Worm (Caenorhabditis elegans) whole organism, dauer: ENCODE measurements around the gene F56B6.6.

Source experiments
- unc-62 ChIP-seq: sonication (generic microtip); optimal IDR thresholded peaks from 2 replicates; lab custom pipeline; 2017; ENCODE audit warnings: missing biosample characterization, missing genetic modification reagents, missing genetic modification characterization

Gene F56B6.6

ce11 chrX:3532919-3533318, at the start of gene F56B6.6:
Gene F56B6.6, minus strand, starts transcription at chrX:3533019.
- TF ChIP-seq unc-62 (GFP tag; lab: Kevin White, UChicago), result no peak

DNA sequence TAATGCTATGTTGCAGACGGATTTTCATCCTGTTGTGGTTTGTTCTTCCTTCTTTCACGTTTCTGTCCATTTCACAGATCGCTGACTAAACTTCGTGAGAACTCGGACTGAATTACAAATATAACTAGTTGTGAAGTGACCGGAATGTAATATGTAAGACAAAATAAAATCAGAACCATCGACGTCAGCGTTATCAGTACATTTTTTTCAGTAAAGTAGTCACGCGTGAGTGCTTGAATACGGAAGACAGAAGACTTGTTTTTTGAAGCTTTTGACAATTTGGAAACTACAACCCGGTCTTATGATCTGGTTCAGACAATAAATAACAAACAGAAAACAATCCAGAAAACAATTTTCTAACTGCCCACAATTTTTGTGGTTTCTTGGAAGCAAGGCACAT, 49.0 kb upstream of the F56B6.6 start:
- no peak for TF ChIP-seq unc-62 (GFP tag; lab: Kevin White, UChicago)

DNA sequence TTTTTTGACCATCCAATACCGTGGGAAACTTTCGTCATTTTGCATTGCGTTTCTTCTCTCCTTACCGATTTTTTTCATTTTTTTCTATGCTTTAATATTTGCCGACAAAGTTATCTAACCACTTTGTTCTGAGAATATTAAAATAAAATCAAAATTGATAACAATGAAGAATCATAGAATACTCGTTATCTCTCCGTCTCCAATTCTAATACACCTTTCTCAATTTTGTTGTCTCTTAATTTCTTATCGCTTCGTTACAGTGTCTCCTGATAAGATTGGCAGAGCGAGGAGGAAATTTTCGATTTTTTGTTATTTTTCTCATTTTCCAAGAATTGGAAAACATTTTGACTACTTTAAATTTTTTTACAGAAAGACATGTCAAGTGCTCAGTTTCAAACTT, 43.4 kb upstream of the F56B6.6 start, which contains the start of gene ckc-1:
Gene ckc-1, plus strand, starts transcription at position 368 of the 400 bp plus-strand sequence.
- no peak for TF ChIP-seq unc-62 (GFP tag; lab: Kevin White, UChicago)

DNA sequence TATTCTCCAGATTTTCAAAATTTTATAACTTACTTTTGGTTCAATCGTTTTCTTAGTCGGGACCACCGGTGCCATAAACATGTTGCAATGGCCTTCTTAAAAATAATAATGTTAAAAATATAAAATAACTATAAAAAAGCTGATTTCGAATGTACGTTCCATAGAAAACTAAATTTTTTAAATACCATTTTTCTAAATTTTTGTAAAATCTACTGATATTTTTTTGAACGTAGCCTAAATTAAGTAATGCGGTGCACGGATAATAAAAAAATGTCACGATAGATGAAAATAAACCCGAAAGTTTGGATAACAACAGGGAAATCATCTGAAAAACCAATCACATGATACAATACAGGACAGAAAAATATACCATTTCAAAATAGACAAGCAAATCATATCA, 40.7 kb upstream of the F56B6.6 start, which contains the start of gene T27A10.5:
Gene T27A10.5, minus strand, starts transcription at position 101 of the 400 bp plus-strand sequence.
- TF ChIP-seq unc-62 (GFP tag; lab: Kevin White, UChicago), result no peak

DNA sequence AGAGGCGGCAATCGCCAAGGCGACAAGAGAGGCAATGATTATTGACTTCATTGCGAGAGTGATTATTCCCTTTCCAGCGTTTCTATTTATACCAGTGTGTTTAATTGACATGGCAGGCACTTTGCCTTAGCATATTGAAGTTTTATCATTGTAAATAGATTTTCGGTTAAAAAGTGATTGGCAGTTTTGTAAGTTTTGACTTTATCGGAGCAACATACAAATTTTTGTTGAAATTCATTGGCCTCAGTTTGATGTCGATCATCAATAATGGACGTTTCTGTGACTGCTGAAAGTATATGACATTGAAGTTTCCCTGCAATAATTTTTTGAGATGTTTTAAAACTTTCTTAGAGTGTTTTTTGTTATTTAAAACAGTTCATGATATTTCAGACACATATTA, 39.7 kb upstream of the F56B6.6 start, which contains the start of gene vit-3:
Gene vit-3, minus strand, starts transcription at position 60 of the 400 bp plus-strand sequence.
- no peak for TF ChIP-seq unc-62 (GFP tag; lab: Kevin White, UChicago)

DNA sequence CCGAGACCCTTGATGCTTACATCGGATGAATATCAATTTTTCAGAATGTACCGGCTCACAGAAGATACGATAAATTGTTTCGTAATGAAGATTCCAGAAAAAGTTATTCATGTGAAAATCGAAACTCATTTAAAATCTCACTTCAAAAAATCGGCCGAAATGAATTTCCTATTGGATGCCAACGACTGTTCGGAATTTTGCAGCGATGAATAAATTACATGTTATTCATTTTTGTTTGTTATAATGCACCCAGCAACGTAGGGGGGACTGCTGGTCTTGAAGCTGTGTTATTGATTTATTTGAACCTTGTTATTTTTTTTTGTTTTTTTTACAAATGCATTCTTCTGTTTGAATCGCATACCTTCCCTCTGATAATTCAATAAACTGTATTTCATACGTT, 34.0 kb upstream of the F56B6.6 start:
- TF ChIP-seq unc-62 (GFP tag; lab: Kevin White, UChicago), result no peak

DNA sequence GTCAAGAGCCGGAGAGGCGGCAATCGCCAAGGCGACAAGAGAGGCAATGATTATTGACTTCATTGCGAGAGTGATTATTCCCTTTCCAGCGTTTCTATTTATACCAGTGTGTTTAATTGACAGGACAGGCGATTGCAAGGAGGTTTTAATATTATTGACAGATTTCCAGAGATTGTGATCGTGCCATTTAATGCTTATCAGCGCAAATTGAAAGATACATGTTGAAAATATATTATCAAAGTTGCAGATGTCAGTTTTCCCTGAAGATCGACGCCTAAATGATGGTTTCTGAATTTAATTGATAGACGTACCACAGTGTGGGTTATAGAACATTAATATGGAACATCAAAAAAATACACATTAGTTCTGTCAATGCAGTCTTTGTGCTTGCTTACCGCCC, 31.1 kb upstream of the F56B6.6 start, which contains the start of gene vit-4:
Gene vit-4, minus strand, starts transcription at position 63 of the 400 bp plus-strand sequence.
- TF ChIP-seq unc-62 (GFP tag; lab: Kevin White, UChicago), result no peak

DNA sequence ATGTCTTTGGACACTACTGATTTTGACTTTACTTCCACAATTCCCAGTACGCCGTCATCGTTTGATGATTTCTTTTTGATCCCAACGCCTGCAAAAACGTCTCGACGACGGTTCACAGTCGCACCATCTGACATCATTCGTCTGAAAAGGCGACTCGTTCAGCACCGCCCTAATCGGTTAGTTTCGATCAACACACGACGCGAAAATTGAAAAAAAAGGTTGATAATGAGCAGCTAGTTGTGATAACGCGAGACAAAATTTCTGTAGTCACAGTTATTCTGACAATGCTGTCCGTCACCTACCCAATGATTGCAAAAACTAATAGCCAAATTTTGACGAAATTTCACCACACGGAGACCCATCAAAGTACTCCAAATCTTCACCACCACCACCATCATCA, 23.1 kb upstream of the F56B6.6 start:
- TF ChIP-seq unc-62 (GFP tag; lab: Kevin White, UChicago), result no peak

ce11 chrX:3554117-3554516, 21.3 kb upstream of the F56B6.6 start:
- TF ChIP-seq unc-62 (GFP tag; lab: Kevin White, UChicago), result no peak

- no peak for TF ChIP-seq unc-62 (GFP tag; lab: Kevin White, UChicago)
These were observed 20.9 kb upstream of the F56B6.6 start for ce11 chrX:3553687-3554086.

ce11 chrX:3552948-3553347, 20.1 kb upstream of the F56B6.6 start:
- TF ChIP-seq unc-62 (GFP tag; lab: Kevin White, UChicago), result no peak

DNA sequence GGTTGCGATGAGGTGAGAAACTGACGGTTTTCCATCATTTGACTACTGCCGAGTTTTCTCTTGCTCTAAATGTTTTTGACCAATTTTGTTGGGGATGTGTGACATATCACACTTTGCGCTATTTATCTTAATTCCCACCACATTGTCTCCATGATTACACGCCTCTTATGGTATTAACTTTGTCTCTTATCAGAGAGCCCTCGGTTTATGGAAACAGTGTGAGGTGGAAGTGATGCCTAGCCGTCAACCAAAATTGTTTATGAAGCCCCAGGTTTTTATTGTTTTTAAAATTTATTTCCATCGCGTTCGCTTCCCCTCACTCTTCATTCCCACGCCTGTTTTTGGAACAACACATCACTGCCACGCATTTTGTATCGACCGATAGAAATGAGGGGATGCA, 18.4 kb upstream of the F56B6.6 start:
- TF ChIP-seq unc-62 (GFP tag; lab: Kevin White, UChicago), result no peak

- TF ChIP-seq unc-62 (GFP tag; lab: Kevin White, UChicago), result no peak
These were observed 15.9 kb upstream of the F56B6.6 start for ce11 chrX:3548716-3549115.

DNA sequence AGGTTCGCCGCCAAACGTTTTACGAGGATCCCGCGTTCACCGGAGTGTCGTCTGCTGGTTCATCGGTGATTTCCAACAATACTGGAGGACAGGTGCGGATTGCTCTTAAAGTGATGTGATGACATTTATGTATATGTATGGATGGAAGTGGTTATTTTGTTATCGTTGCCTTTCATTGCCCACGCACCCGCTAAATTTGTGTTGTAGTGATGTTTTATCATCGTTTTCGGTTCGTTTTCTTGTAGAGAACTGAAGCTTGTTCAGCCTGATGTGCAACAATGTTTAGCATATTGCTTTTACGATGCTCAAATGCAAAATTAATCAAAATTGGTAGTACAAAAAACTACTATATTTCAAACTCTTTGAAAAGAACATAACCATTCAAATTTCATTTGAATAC, 15.0 kb upstream of the F56B6.6 start:
- no peak for TF ChIP-seq unc-62 (GFP tag; lab: Kevin White, UChicago)

DNA sequence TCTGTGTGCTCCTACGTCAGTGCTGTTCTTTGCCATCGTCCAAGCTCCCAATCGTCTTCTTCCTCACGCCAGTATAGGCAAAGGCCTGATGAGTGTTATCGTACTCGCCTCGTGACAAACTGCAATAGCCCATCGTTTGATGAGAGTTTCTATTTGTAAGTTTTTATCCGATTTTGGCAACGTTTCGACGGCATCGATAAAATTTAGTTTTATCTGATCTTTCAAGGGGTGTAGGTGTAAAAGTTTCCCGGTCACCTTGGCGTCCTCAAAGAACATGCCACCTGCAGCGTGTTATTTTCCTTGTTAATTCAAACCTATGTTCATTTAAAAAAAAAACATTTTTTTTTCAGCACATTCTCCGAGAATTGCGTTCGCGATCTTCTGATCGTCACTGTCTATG, 14.3 kb upstream of the F56B6.6 start:
- TF ChIP-seq unc-62 (GFP tag; lab: Kevin White, UChicago), result no peak

- no peak for TF ChIP-seq unc-62 (GFP tag; lab: Kevin White, UChicago)
These were observed 9.4 kb upstream of the F56B6.6 start, which contains the start of gene rgs-7 for ce11 chrX:3542242-3542641. Gene rgs-7, plus strand, starts transcription at chrX:3542542.

DNA sequence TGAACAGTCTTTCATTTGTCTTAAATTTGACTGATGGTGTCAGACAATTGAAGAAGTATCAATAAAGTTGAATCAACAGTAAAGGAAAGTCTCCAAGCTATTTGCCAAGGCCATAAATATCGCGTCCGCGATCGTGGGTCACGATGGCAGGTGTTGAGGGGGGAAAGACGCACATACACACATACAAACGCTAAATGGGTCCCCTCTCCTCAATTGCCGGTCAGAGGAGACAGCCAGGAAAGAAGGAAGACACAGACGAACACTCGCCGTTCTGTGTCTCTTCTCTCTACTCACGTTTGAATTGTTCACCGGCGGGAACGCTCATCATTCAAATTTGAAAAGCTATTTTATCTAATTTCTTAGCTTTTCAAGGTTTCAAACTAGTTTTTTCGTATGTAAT, 8.0 kb upstream of the F56B6.6 start:
- no peak for TF ChIP-seq unc-62 (GFP tag; lab: Kevin White, UChicago)

DNA sequence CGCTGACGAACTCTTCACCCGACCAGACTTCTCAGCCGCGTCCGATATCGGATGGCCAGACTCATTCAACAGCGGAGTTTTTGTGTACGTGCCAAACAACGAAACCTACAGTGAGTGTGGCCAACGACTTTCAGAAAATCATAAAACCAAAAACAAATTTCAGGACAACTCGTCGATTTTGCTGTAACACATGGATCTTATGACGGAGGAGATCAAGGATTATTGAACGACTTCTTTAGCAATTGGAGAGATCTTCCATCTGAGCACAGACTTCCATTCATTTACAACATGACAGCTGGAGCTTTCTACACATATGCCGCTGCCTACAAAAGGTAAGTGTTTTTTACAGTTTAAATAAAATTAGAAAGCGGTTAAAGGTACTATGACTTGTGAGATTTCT, 5.2 kb upstream of the F56B6.6 start:
- TF ChIP-seq unc-62 (GFP tag; lab: Kevin White, UChicago), result no peak
